Fruit fly (Drosophila melanogaster): ENCODE results near the gene sty.
A peak's percentile ranks its signal among the peaks of the same experiment; 100 is the strongest.

The sty gene

DNA sequence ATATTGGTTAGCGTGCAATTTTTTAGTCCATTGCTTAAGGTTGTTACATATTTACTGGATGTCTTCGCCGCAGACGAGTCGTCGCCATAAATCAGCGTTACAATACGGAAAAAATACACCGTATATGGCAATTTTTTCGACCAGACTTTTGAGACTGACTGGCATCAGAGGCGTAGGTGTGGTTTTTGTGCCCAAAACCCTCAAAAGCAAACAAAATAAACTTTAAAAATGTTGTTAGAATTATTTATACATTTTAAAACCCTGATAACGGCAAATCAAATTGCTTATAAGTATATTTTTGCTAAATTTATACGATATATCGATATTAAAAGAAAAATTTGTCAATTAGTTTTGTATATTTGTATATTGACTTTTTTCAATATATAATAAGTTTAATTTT is 4.1 kb downstream of the sty start:
- TF ChIP-seq Dll (optimal IDR thresholded peaks at IDR 0.05) (no peak), CG8478 (optimal IDR thresholded peaks at IDR 0.05) (no peak), usp (GFP tag; optimal IDR thresholded peaks at IDR 0.05) (no peak), EcR (GFP tag; optimal IDR thresholded peaks at IDR 0.05) (no peak), pan (optimal IDR thresholded peaks at IDR 0.05) (no peak), psq (optimal IDR thresholded peaks at IDR 0.05) (no peak)

- TF ChIP-seq pan (optimal IDR thresholded peaks at IDR 0.05) (no peak), EcR (GFP tag; optimal IDR thresholded peaks at IDR 0.05) (no peak), usp (GFP tag; optimal IDR thresholded peaks at IDR 0.05) (no peak), Dll (optimal IDR thresholded peaks at IDR 0.05) (no peak), CG8478 (optimal IDR thresholded peaks at IDR 0.05) (no peak), psq (optimal IDR thresholded peaks at IDR 0.05) (no peak)
These were observed 4.5 kb downstream of the sty start for dm6 chr3L:3420237-3420643.

DNA sequence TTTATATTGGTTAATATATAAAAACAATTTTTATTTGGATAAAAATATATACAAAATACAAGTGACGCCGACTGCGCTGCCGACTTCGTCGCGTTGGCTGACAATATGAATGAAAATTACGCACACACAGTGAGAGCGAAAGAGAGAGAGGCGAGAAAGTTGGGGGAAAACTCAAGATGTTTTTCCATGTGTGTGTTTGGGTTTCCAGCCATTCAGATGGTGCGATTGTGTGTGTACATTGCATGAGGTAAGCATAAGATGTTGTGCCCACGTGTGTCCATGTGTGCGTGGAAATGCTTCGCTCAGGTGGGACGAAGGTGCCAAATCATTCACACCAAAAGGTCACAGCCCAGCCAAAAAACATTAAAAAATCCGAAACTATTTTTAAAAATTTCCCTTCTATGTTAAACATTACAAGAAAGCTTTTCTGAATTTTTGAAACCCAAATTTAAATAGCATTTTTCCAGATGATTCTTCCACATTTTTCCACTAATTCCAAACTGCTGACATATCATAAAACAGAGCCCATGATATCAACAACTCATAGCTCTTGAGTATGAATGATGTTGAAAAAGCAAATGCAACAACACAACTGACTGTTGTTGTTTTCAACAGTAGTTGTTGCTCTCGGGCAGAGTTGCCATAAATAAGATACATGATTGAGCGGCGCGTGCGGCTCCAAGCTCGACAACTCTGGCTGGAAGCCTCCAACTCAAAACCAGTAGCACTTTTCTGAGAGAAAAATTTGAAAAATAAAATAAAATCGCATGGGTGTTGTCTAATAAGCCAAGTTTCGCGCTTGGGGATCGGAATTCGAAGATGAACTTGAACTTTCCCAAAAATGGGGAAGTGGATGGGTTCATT is 5.1 kb downstream of the sty start:
- no peak for TF ChIP-seq Dll (optimal IDR thresholded peaks at IDR 0.05)
- no peak for TF ChIP-seq CG8478 (optimal IDR thresholded peaks at IDR 0.05)
- TF ChIP-seq pan (optimal IDR thresholded peaks at IDR 0.05), result no peak
- TF ChIP-seq EcR (GFP tag; optimal IDR thresholded peaks at IDR 0.05), result no peak
- TF ChIP-seq psq (optimal IDR thresholded peaks at IDR 0.05), result no peak
- TF ChIP-seq usp (GFP tag; optimal IDR thresholded peaks at IDR 0.05), result no peak

DNA sequence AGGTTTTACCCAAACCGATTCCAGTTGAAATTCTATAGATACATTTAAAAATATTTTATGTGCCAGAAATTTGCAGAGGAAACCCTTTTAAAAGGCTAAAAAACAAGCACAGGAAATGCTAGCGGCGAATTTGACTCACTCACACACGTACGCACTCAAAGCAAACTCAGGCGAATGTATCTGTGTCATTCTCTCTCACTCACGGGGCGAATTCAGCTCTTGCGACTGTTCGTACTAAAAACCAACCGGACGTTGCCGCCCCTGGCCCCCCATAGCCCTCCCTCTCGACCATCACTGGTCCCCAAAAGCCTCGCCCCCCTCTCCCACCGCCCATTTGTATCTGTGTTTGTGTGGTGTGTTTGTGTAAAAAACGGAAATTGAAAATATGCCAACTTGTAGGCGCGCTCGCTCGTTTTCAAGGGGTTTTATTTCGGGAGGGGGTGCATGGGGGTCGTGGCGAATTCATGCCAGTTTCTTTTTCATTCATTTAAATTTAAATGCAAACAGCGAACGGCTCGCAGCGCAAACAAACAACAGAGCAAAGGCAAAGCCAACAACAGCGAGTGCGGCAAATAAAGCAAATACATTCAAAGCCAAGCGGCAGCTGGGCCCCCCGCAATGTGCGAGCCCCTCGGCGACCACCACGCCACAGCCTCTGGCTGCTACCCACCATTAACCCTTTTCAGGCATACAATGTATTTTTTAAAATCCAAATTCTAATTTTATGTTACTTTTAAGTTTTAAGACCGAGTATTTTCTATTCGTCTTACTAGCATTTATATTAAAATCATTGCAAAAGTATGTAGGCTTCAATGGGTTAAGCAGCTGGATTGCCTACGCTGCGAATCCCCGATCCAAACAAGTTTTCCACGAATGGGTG is 6.3 kb downstream of the sty start:
- TF ChIP-seq CG8478 (optimal IDR thresholded peaks at IDR 0.05) (no peak), Dll (optimal IDR thresholded peaks at IDR 0.05) (peak; percentile 58), EcR (GFP tag; optimal IDR thresholded peaks at IDR 0.05) (peak in 1 of 2 experiments; percentile 39)

- TF ChIP-seq EcR (GFP tag; optimal IDR thresholded peaks at IDR 0.05) (no peak), usp (GFP tag; optimal IDR thresholded peaks at IDR 0.05) (no peak), Dll (optimal IDR thresholded peaks at IDR 0.05) (no peak), pan (optimal IDR thresholded peaks at IDR 0.05) (no peak), CG8478 (optimal IDR thresholded peaks at IDR 0.05) (no peak), psq (optimal IDR thresholded peaks at IDR 0.05) (no peak)
These were observed 7.0 kb downstream of the sty start for dm6 chr3L:3417759-3418158.

DNA sequence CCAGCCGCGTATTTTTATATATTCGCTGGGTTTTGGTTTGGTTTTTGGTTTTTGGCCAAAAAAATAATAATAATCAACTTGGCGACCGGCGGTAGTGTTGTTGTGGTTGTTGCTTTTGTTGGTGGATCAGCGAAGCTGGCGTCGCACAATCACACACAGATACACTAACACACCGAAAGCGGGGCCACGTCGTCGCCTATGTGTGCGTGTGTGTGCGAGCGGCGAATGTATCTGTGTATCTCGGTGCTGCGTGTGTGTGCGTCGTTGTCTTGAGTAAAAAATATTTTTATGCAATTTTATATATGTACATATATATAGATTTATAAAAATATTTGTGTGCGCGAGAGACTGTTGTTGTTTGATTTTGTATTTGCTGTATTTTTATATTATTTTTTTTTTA is 7.6 kb downstream of the sty start:
- TF ChIP-seq usp (GFP tag; optimal IDR thresholded peaks at IDR 0.05) (no peak), psq (optimal IDR thresholded peaks at IDR 0.05) (no peak), Dll (optimal IDR thresholded peaks at IDR 0.05) (no peak)

- no peak for TF ChIP-seq psq (optimal IDR thresholded peaks at IDR 0.05)
- TF ChIP-seq usp (GFP tag; optimal IDR thresholded peaks at IDR 0.05), result no peak
- TF ChIP-seq pan (optimal IDR thresholded peaks at IDR 0.05), result no peak
- no peak for TF ChIP-seq EcR (GFP tag; optimal IDR thresholded peaks at IDR 0.05)
- no peak for TF ChIP-seq CG8478 (optimal IDR thresholded peaks at IDR 0.05)
- no peak for TF ChIP-seq Dll (optimal IDR thresholded peaks at IDR 0.05)
These were observed 9.0 kb downstream of the sty start for dm6 chr3L:3415633-3416198.

dm6 chr3L:3414796-3415568 is 9.8 kb downstream of the sty start:
- TF ChIP-seq Dll (optimal IDR thresholded peaks at IDR 0.05) (no peak), EcR (GFP tag; optimal IDR thresholded peaks at IDR 0.05) (no peak), psq (optimal IDR thresholded peaks at IDR 0.05) (no peak), pan (optimal IDR thresholded peaks at IDR 0.05) (no peak), usp (GFP tag; optimal IDR thresholded peaks at IDR 0.05) (no peak), CG8478 (optimal IDR thresholded peaks at IDR 0.05) (no peak)

- no peak for TF ChIP-seq usp (GFP tag; optimal IDR thresholded peaks at IDR 0.05)
- no peak for TF ChIP-seq CG8478 (optimal IDR thresholded peaks at IDR 0.05)
- TF ChIP-seq EcR (GFP tag; optimal IDR thresholded peaks at IDR 0.05), result no peak
- TF ChIP-seq pan (optimal IDR thresholded peaks at IDR 0.05), result no peak
- TF ChIP-seq Dll (optimal IDR thresholded peaks at IDR 0.05), result no peak
- no peak for TF ChIP-seq psq (optimal IDR thresholded peaks at IDR 0.05)
These were observed 13.0 kb downstream of the sty start for dm6 chr3L:3411699-3412098.

dm6 chr3L:3410978-3411629 is 13.6 kb downstream of the sty start:
- no peak for TF ChIP-seq pan (optimal IDR thresholded peaks at IDR 0.05)
- TF ChIP-seq EcR (GFP tag; optimal IDR thresholded peaks at IDR 0.05), result no peak
- TF ChIP-seq CG8478 (optimal IDR thresholded peaks at IDR 0.05), result no peak
- TF ChIP-seq Dll (optimal IDR thresholded peaks at IDR 0.05), result no peak
- no peak for TF ChIP-seq psq (optimal IDR thresholded peaks at IDR 0.05)
- no peak for TF ChIP-seq usp (GFP tag; optimal IDR thresholded peaks at IDR 0.05)
